Worm (Caenorhabditis elegans) whole organism, mixed stage, embryonic: Measurements from ENCODE around the gene W03F8.4.
"Not testable (repeated sequence)": the region's sequence is repeated elsewhere in the genome, so short reads cannot be mapped to it uniquely, and the experiment has no call there.

ENCODE experiments used
- drap-1 ChIP-seq: fragments of 200-800 bp; sonication (Bioruptor generic); optimal IDR thresholded peaks from 3 replicates; lab custom pipeline; 2018; ENCODE audit warnings: mild to moderate bottlenecking, missing genetic modification characterization, missing compliant biosample characterization
- elt-1 ChIP-seq: sonication (generic microtip); optimal IDR thresholded peaks from 2 replicates; lab custom pipeline; 2017; ENCODE audit warnings: missing genetic modification characterization, mild to moderate bottlenecking, missing compliant biosample characterization, antibody characterized with exemption, moderate library complexity, borderline replicate concordance; ENCODE audit not compliant: insufficient read depth
- snpc-4 ChIP-seq: fragments of 150-350 bp; optimal IDR thresholded peaks from 2 replicates; lab custom pipeline; 2014; ENCODE audit warnings: missing biosample characterization, missing genetic modification characterization
- unc-62 ChIP-seq: fragments of 150-350 bp; optimal IDR thresholded peaks from 2 replicates; lab custom pipeline; 2014; ENCODE audit warnings: missing biosample characterization, missing genetic modification reagents, missing genetic modification characterization

- not testable (repeated sequence) for TF ChIP-seq elt-1 (tag; lab: Kevin White, UChicago); snpc-4; unc-62 (GFP tag; lab: Kevin White, UChicago); drap-1
Measured at ce11 chrIV:5218496-5218895, 34.6 kb downstream of the W03F8.4 start, which contains the start of gene nsph-4.2.
